Worm (Caenorhabditis elegans) whole organism, young adult: ENCODE data around the gene R07B7.12.

Experiments
- B0019.2 ChIP-seq: fragments of 200-800 bp; sonication (Bioruptor generic); conservative IDR thresholded peaks from 2 replicates; pipeline ENCODE4 v1.3.6; 2022; ENCODE audit warnings: missing genetic modification reagents, missing genetic modification characterization, missing compliant biosample characterization
- F52B5.7 ChIP-seq: sonication (generic microtip); optimal IDR thresholded peaks from 2 replicates; lab custom pipeline; 2016; ENCODE audit warnings: mild to moderate bottlenecking, missing genetic modification characterization, missing compliant biosample characterization
- Y79H2A.3 ChIP-seq: fragments of 200-800 bp; sonication (Bioruptor generic); conservative IDR thresholded peaks from 2 replicates; pipeline ENCODE4 v1.3.6; 2022; ENCODE audit warnings: missing genetic modification reagents, missing genetic modification characterization, missing compliant biosample characterization
- ZK185.1 ChIP-seq: sonication (generic microtip); optimal IDR thresholded peaks from 2 replicates; lab custom pipeline; 2016; ENCODE audit warnings: mild to moderate bottlenecking, missing genetic modification characterization, missing compliant biosample characterization; ENCODE audit not compliant: poor library complexity, severe bottlenecking
- akir-1 ChIP-seq: fragments of 200-800 bp; sonication (Bioruptor generic); optimal IDR thresholded peaks from 2 replicates; lab custom pipeline; 2018; ENCODE audit warnings: mild to moderate bottlenecking, missing genetic modification characterization, moderate library complexity, missing compliant biosample characterization
- athp-1 ChIP-seq: sonication (generic microtip); optimal IDR thresholded peaks from 2 replicates; lab custom pipeline; 2017; ENCODE audit warnings: mild to moderate bottlenecking, missing genetic modification characterization, missing compliant biosample characterization
- attf-3 ChIP-seq: fragments of 200-800 bp; sonication (Bioruptor generic); conservative IDR thresholded peaks from 2 replicates; pipeline ENCODE4 v1.3.6; 2022; ENCODE audit warnings: missing genetic modification reagents, missing genetic modification characterization, missing compliant biosample characterization
- cebp-1 ChIP-seq, 2 experiments: fragments of 200-800 bp in 1 of 2; sonication (Bioruptor generic) in 1 of 2; sonication (generic microtip) in 1 of 2; IDR thresholded peaks in 1 of 2; optimal IDR thresholded peaks in 1 of 2; 2 replicates each; pipeline versions ENCODE4 v1.3.6 to Lab custom; 2017 to 2022; ENCODE audit warnings: missing compliant biosample characterization in 2 of 2, missing genetic modification characterization in 2 of 2, mild to moderate bottlenecking in 1 of 2, missing genetic modification reagents in 1 of 2, moderate library complexity in 1 of 2
- chd-7 ChIP-seq: sonication (generic microtip); optimal IDR thresholded peaks from 2 replicates; lab custom pipeline; 2016; ENCODE audit warnings: mild to moderate bottlenecking, missing genetic modification characterization, moderate library complexity, missing compliant biosample characterization
- dox-1 ChIP-seq: fragments of 200-800 bp; sonication (Bioruptor generic); IDR thresholded peaks from 2 replicates; pipeline ENCODE4 v1.3.6; 2022; ENCODE audit warnings: missing genetic modification reagents, missing genetic modification characterization, missing compliant biosample characterization
- dpl-1 ChIP-seq: fragments of 150-350 bp; optimal IDR thresholded peaks from 2 replicates; lab custom pipeline; 2014; ENCODE audit warnings: missing biosample characterization, missing genetic modification reagents, missing genetic modification characterization
- egl-44 ChIP-seq: fragments of 200-800 bp; sonication (Bioruptor generic); IDR thresholded peaks from 2 replicates; pipeline ENCODE4 v1.3.6; 2022; ENCODE audit warnings: missing genetic modification reagents, missing genetic modification characterization, missing compliant biosample characterization
- egrh-3 ChIP-seq: fragments of 200-800 bp; sonication (Bioruptor generic); IDR thresholded peaks from 2 replicates; pipeline ENCODE4 v1.3.6; 2022; ENCODE audit warnings: missing genetic modification reagents, missing genetic modification characterization, missing compliant biosample characterization
- fkh-3 ChIP-seq: sonication (generic microtip); optimal IDR thresholded peaks from 2 replicates; lab custom pipeline; 2016; ENCODE audit warnings: mild to moderate bottlenecking, missing genetic modification characterization, missing compliant biosample characterization
- hlh-26 ChIP-seq: fragments of 200-800 bp; sonication (Bioruptor generic); conservative IDR thresholded peaks from 2 replicates; pipeline ENCODE4 v1.3.6; 2022; ENCODE audit warnings: missing genetic modification reagents, missing genetic modification characterization, missing compliant biosample characterization
- hsf-1 ChIP-seq: fragments of 200-800 bp; sonication (Bioruptor generic); IDR thresholded peaks from 2 replicates; pipeline ENCODE4 v1.3.6; 2022; ENCODE audit warnings: missing genetic modification reagents, missing genetic modification characterization, missing compliant biosample characterization
- lin-54 ChIP-seq: fragments of 200-800 bp; sonication (Bioruptor generic); optimal IDR thresholded peaks from 2 replicates; lab custom pipeline; 2018; ENCODE audit warnings: mild to moderate bottlenecking, missing genetic modification characterization, missing compliant biosample characterization
- madf-8 ChIP-seq: fragments of 200-800 bp; sonication (Bioruptor generic); conservative IDR thresholded peaks from 2 replicates; pipeline ENCODE4 v1.3.6; 2022; ENCODE audit warnings: missing genetic modification reagents, missing genetic modification characterization, missing compliant biosample characterization
- mcd-1 ChIP-seq: fragments of 200-800 bp; sonication (Bioruptor generic); IDR thresholded peaks from 2 replicates; pipeline ENCODE4 v1.3.6; 2022; ENCODE audit warnings: missing genetic modification reagents, missing genetic modification characterization, missing compliant biosample characterization
- nhr-80 ChIP-seq: sonication (generic microtip); optimal IDR thresholded peaks from 2 replicates; lab custom pipeline; 2016; ENCODE audit warnings: missing genetic modification characterization, missing compliant biosample characterization
- nhr-90 ChIP-seq: sonication (generic microtip); optimal IDR thresholded peaks from 2 replicates; lab custom pipeline; 2016; ENCODE audit warnings: missing genotype, mild to moderate bottlenecking, missing genetic modification characterization, missing compliant biosample characterization
- rcor-1 ChIP-seq: fragments of 200-800 bp; sonication (Bioruptor generic); IDR thresholded peaks from 2 replicates; pipeline ENCODE4 v1.3.6; 2022; ENCODE audit warnings: missing genetic modification reagents, missing genetic modification characterization, missing compliant biosample characterization
- rpc-1 ChIP-seq, 2 experiments: fragments of 150-350 bp in 1 of 2; sonication (generic microtip) in 1 of 2; optimal IDR thresholded peaks; 2 replicates each; lab custom pipeline; 2014 to 2018; ENCODE audit warnings: missing biosample characterization in 1 of 2, missing genetic modification characterization in 1 of 2, missing genetic modification reagents in 1 of 2, missing genotype in 1 of 2
- snpc-1.1 ChIP-seq: sonication (generic microtip); optimal IDR thresholded peaks from 2 replicates; lab custom pipeline; 2017; ENCODE audit warnings: missing genetic modification characterization, mild to moderate bottlenecking, missing compliant biosample characterization, antibody characterized with exemption, moderate library complexity, missing genotype, missing genetic modification reagents; ENCODE audit not compliant: insufficient read depth
- snpc-1.3 ChIP-seq: sonication (generic microtip); optimal IDR thresholded peaks from 2 replicates; lab custom pipeline; 2017; ENCODE audit warnings: missing genetic modification characterization, mild to moderate bottlenecking, missing compliant biosample characterization, antibody characterized with exemption, moderate library complexity, missing genotype, missing genetic modification reagents; ENCODE audit not compliant: insufficient read depth
- tlf-1 ChIP-seq: fragments of 200-800 bp; sonication (Bioruptor generic); optimal IDR thresholded peaks from 2 replicates; lab custom pipeline; 2018; ENCODE audit warnings: mild to moderate bottlenecking, missing genetic modification characterization, missing compliant biosample characterization
- unc-62 ChIP-seq: fragments of 150-350 bp; optimal IDR thresholded peaks from 2 replicates; lab custom pipeline; 2014; ENCODE audit warnings: missing biosample characterization, missing genetic modification reagents, missing genetic modification characterization
- xnd-1 ChIP-seq: sonication (generic microtip); optimal IDR thresholded peaks from 2 replicates; lab custom pipeline; 2016; ENCODE audit warnings: missing genotype, missing genetic modification reagents, missing genetic modification characterization, missing compliant biosample characterization
- zim-3 ChIP-seq: sonication (generic microtip); optimal IDR thresholded peaks from 2 replicates; lab custom pipeline; 2017; ENCODE audit warnings: mild to moderate bottlenecking, missing genetic modification characterization, moderate library complexity, missing compliant biosample characterization
- ztf-22 ChIP-seq: fragments of 200-800 bp; sonication (Bioruptor generic); optimal IDR thresholded peaks from 2 replicates; lab custom pipeline; 2018; ENCODE audit warnings: mild to moderate bottlenecking, missing genetic modification characterization, moderate library complexity, missing compliant biosample characterization
- ztf-3 ChIP-seq: fragments of 200-800 bp; sonication (Bioruptor generic); optimal IDR thresholded peaks from 2 replicates; lab custom pipeline; 2018; ENCODE audit warnings: mild to moderate bottlenecking, missing genetic modification characterization, missing compliant biosample characterization

The R07B7.12 gene

DNA sequence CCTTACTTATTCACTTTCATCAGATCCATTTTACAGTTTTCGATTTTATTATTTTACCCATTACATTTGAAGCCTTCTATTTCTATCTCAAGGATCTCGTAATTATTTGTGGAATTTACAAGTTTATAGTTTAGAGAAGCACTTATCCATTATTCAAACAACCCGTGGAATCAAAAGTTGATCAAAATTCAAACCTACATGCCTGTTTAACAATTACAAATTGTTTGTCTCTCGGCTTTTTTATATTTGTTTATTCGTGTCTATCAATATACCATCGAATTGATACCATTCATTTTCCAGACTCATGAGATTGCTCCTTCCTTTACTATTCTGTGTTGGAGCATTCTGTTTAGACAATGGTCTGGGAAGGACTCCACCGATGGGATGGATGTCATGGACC lies 1.9 kb upstream of the R07B7.12 start, which contains the start of gene gana-1:
Gene gana-1, plus strand, starts transcription at position 301 of the 400 bp plus-strand sequence.
- TF ChIP-seq rpc-1 (optimal IDR thresholded peaks at IDR 0.05; lab: Kevin White, UChicago) (no peak), rpc-1 (tag; optimal IDR thresholded peaks at IDR 0.05; lab: Kevin White, UChicago) (no peak), Y79H2A.3 (GFP tag; lab: Robert Waterston, UW) (no peak), madf-8 (GFP tag; lab: Robert Waterston, UW) (no peak), snpc-1.1 (no peak), lin-54 (GFP tag; lab: Kevin White, UChicago) (no peak), nhr-90 (no peak)

DNA sequence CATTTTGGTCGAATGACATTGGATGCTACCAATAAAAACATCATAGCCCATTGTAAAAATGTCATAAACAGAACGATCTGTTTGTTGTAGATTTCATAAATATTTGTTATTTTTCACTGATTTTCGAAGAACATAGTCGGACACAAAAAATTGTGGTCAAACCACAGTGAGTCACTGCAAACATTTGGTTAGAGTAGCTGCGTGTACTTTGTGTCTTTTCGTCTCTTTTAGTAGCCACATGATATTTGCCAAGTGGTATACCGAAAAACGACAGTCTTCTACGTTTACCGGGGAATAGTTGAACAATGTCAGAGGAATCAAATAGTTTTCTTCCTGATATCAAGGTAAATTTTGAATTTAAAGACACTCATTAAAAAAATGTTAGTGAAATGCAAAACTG lies 2.9 kb downstream of the R07B7.12 start, which contains the start of gene nhr-206:
Gene nhr-206, plus strand, starts transcription at position 248 of the 400 bp plus-strand sequence.
- TF ChIP-seq nhr-80 (tag; lab: Kevin White, UChicago), result peak; percentile 63
- TF ChIP-seq snpc-1.3 (tag; lab: Kevin White, UChicago), result no peak
- no peak for TF ChIP-seq rcor-1

DNA sequence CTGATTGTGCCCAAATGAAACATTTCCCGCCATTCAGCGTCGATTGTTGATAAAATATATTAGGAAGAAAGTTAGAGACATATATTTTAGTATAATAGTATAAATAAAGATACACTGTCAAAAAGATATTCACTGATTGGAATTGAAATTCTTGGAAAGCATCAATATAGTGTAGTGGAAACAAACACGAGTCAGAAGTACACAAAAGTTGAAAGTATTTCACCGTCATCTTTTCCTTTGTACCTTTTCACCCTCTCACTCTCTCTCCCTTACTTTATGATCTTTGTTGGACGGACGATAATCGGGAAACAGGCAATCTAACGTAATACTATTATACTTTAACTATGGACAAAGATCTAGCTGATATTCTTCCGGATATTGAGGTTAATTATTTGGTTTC lies 5.2 kb downstream of the R07B7.12 start, which contains the start of gene nhr-208:
Gene nhr-208, plus strand, starts transcription at position 288 of the 400 bp plus-strand sequence.
- TF ChIP-seq rcor-1 (no peak), snpc-1.1 (no peak), fkh-3 (tag; lab: Kevin White, UChicago) (no peak)

DNA sequence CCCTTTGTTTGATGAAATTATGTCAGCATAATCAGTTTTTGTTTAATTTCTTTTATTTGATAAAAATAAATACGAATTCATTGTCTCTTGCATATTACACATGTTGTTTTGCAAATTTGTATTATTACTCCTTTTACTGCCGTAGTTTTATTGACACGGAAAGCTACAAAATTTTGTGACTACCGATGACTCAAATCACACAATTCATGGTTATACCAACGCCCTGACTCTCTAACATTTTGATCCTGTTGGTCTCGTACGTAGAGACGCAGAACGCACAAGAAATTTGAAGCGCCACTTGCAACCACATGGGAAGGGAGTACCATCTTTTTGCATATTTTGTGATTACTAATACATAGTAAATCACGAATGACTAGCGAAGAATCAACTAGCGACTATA lies 7.0 kb downstream of the R07B7.12 start, which contains the start of gene nhr-207:
Gene nhr-207, plus strand, starts transcription at position 282 of the 400 bp plus-strand sequence.
- no peak for TF ChIP-seq dpl-1 (GFP tag; lab: Kevin White, UChicago)
- no peak for TF ChIP-seq zim-3 (tag; lab: Kevin White, UChicago)
- no peak for TF ChIP-seq attf-3 (GFP tag; lab: Robert Waterston, UW)
- peak; percentile 39 for TF ChIP-seq nhr-80 (tag; lab: Kevin White, UChicago)
- TF ChIP-seq egrh-3 (GFP tag; lab: Robert Waterston, UW), result no peak
- TF ChIP-seq F52B5.7 (tag; lab: Kevin White, UChicago), result no peak
- TF ChIP-seq, all 124 proteins: peak for 1

DNA sequence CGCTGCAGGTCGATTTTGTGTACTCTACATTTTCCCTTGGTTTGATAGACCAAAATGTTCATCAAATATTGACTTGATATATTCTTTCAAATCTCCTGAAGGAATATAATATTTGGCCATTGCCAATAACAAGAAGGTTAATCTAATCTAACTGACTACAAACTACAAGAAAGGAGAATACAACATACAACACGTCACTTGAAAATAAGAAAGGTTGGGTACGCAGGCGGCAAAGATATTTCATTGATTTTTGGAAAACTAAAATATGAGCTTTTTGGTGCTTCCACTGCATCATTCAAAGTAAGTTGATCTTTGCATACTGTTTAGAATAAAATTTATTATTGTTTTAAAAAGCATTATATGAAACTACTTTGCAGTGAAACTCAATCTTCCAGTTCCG lies 9.2 kb downstream of the R07B7.12 start, which contains the start of gene nhr-209:
Gene nhr-209, plus strand, starts transcription at position 27 of the 400 bp plus-strand sequence.
- TF ChIP-seq hlh-26 (GFP tag; lab: Robert Waterston, UW) (no peak), nhr-80 (tag; lab: Kevin White, UChicago) (no peak), ztf-3 (GFP tag; lab: Kevin White, UChicago) (no peak), akir-1 (no peak), B0019.2 (GFP tag; lab: Robert Waterston, UW) (no peak), fkh-3 (tag; lab: Kevin White, UChicago) (no peak), Y79H2A.3 (GFP tag; lab: Robert Waterston, UW) (no peak), egl-44 (GFP tag; lab: Robert Waterston, UW) (no peak), ztf-22 (no peak), dox-1 (GFP tag; lab: Robert Waterston, UW) (no peak), cebp-1 (GFP tag; IDR thresholded peaks at IDR 0.05; lab: Robert Waterston, UW) (no peak), cebp-1 (tag; optimal IDR thresholded peaks at IDR 0.05; lab: Kevin White, UChicago) (no peak), hsf-1 (no peak), ZK185.1 (no peak), athp-1 (tag; lab: Kevin White, UChicago) (no peak), chd-7 (tag; lab: Kevin White, UChicago) (no peak), tlf-1 (GFP tag; lab: Kevin White, UChicago) (no peak), mcd-1 (GFP tag; lab: Robert Waterston, UW) (no peak), unc-62 (GFP tag; lab: Kevin White, UChicago) (no peak), madf-8 (GFP tag; lab: Robert Waterston, UW) (no peak), xnd-1 (tag; lab: Kevin White, UChicago) (no peak)
